Worm (Caenorhabditis elegans) whole organism, late embryonic: ENCODE measurements around the gene C46G7.1.

ENCODE experiments used
- F13H6.1 ChIP-seq: sonication (generic microtip); optimal IDR thresholded peaks from 2 replicates; lab custom pipeline; 2016; ENCODE audit warnings: missing genetic modification characterization, missing compliant biosample characterization
- ama-1 ChIP-seq: fragments of 150-350 bp; optimal IDR thresholded peaks from 2 replicates; lab custom pipeline; 2014
- ceh-30 ChIP-seq: fragments of 150-350 bp; optimal IDR thresholded peaks from 2 replicates; lab custom pipeline; 2014; ENCODE audit warnings: missing biosample characterization, missing genetic modification characterization

ce11 chrIV:6065186-6065585 lies 47.4 kb downstream of the C46G7.1 start:
- no peak for TF ChIP-seq ceh-30 (tag; lab: Kevin White, UChicago)
- no peak for TF ChIP-seq ama-1 (lab: Kevin White, UChicago)
- no peak for TF ChIP-seq F13H6.1
